Worm (Caenorhabditis elegans): Measurements from ENCODE around the gene mon-2.

ce11 chrIV:12105558-12105957 is 9.0 kb downstream of the mon-2 start, which contains the start of gene M18.3:
- no peak for TF ChIP-seq hnd-1 (tag; optimal IDR thresholded peaks at IDR 0.05)
- TF ChIP-seq F13C5.2 (tag; optimal IDR thresholded peaks at IDR 0.05) = no peak
- no peak for TF ChIP-seq flt-1 (GFP tag; IDR thresholded peaks at IDR 0.05)
